Fruit fly (Drosophila melanogaster): ENCODE measurements around the gene CG34140.

Gene CG34140

dm6 chr3L:205723-206284 lies 21.6 kb upstream of the CG34140 start, which contains the start of the genes Gk1 and CG13876 (continued):
- no peak for TF ChIP-seq Atf3 (GFP tag; optimal IDR thresholded peaks at IDR 0.05)
- TF ChIP-seq B-H1 (GFP tag; IDR thresholded peaks at IDR 0.05): peak; percentile 87
- no peak for TF ChIP-seq eve (GFP tag; optimal IDR thresholded peaks at IDR 0.05)
- TF ChIP-seq CG8478 (optimal IDR thresholded peaks at IDR 0.05): no peak
- peak; percentile 95 for TF ChIP-seq CG14050 (GFP tag; IDR thresholded peaks at IDR 0.05)
- TF ChIP-seq CG43689 (GFP tag; IDR thresholded peaks at IDR 0.05): peak; percentile 84
- peak; percentile 28 for TF ChIP-seq CG9609 (GFP tag; optimal IDR thresholded peaks at IDR 0.05)
- TF ChIP-seq GATAe (GFP tag; conservative IDR thresholded peaks at IDR 0.05): peak; percentile 74
- TF ChIP-seq D19B (GFP tag; optimal IDR thresholded peaks at IDR 0.05): peak; percentile 83
- peak; percentile 96 for TF ChIP-seq CG10543 (GFP tag; optimal IDR thresholded peaks at IDR 0.05)
- TF ChIP-seq bigmax (GFP tag; optimal IDR thresholded peaks at IDR 0.05): peak; percentile 71
- peak; percentile 98 for TF ChIP-seq CG12391 (tag; optimal IDR thresholded peaks at IDR 0.05)
- TF ChIP-seq Hmx (GFP tag; optimal IDR thresholded peaks at IDR 0.05): no peak
- TF ChIP-seq CG6689 (GFP tag; IDR thresholded peaks at IDR 0.05): peak; percentile 97
- TF ChIP-seq knrl (GFP tag; IDR thresholded peaks at IDR 0.05; ENCODE audit: partially characterized antibody): no peak; the same call in 2 of the 3 replicates
- TF ChIP-seq CG7271 (tag; optimal IDR thresholded peaks at IDR 0.05): peak; percentile 94
- peak; percentile 81 for TF ChIP-seq ewg (GFP tag; optimal IDR thresholded peaks at IDR 0.05)
- TF ChIP-seq lilli (GFP tag; optimal IDR thresholded peaks at IDR 0.05): peak; percentile 86
- no peak for TF ChIP-seq sr (GFP tag; IDR thresholded peaks at IDR 0.05)
- TF ChIP-seq chm (GFP tag; IDR thresholded peaks at IDR 0.05): peak; percentile 96
- peak; percentile 87 for TF ChIP-seq CG3407 (GFP tag; optimal IDR thresholded peaks at IDR 0.05)
- peak; percentile 51 for TF ChIP-seq wek (GFP tag; optimal IDR thresholded peaks at IDR 0.05)
- TF ChIP-seq Usf (GFP tag; optimal IDR thresholded peaks at IDR 0.05): peak; percentile 78
- TF ChIP-seq Dll (GFP tag; IDR thresholded peaks at IDR 0.05; ENCODE audit: partially characterized antibody): no peak
- peak; percentile 64 for TF ChIP-seq Mad (GFP tag; optimal IDR thresholded peaks at IDR 0.05)
- TF ChIP-seq CG30431 (GFP tag; optimal IDR thresholded peaks at IDR 0.05): peak; percentile 83
- peak; percentile 93 for TF ChIP-seq ttk (GFP tag; IDR thresholded peaks at IDR 0.05)
- TF ChIP-seq CG10209 (GFP tag; optimal IDR thresholded peaks at IDR 0.05): peak; percentile 95
- peak; percentile 94 for TF ChIP-seq CG8388 (GFP tag; optimal IDR thresholded peaks at IDR 0.05)
- no peak for TF ChIP-seq Hey (tag; optimal IDR thresholded peaks at IDR 0.05)
- peak; percentile 97 for TF ChIP-seq Sox102F (GFP tag; optimal IDR thresholded peaks at IDR 0.05)
- peak; percentile 74 for TF ChIP-seq CG8290 (GFP tag; optimal IDR thresholded peaks at IDR 0.05)
- peak in 1 of 2 experiments; percentile 75 for TF ChIP-seq CG8290 (tag; optimal IDR thresholded peaks at IDR 0.05)
- TF ChIP-seq pfk (GFP tag; optimal IDR thresholded peaks at IDR 0.05): peak; percentile 66
- no peak for TF ChIP-seq ERR (GFP tag; optimal IDR thresholded peaks at IDR 0.05)
- TF ChIP-seq CG5953 (GFP tag; IDR thresholded peaks at IDR 0.05): peak; percentile 85
- TF ChIP-seq Hr39 (optimal IDR thresholded peaks at IDR 0.05): no peak
- TF ChIP-seq Med (GFP tag): peak; percentile 92
- TF ChIP-seq crp (GFP tag; optimal IDR thresholded peaks at IDR 0.05): peak; percentile 33 to 88
- TF ChIP-seq Dip2 (GFP tag; IDR thresholded peaks at IDR 0.05): no peak
- peak; percentile 56 for TF ChIP-seq pzg (GFP tag; optimal IDR thresholded peaks at IDR 0.05)
- peak; percentile 95 for TF ChIP-seq CG11504 (tag; optimal IDR thresholded peaks at IDR 0.05)
- TF ChIP-seq CG34224 (GFP tag; IDR thresholded peaks at IDR 0.05; ENCODE audit: partially characterized antibody): no peak
- TF ChIP-seq CG34422 (GFP tag; IDR thresholded peaks at IDR 0.05): peak; percentile 93
- TF ChIP-seq CG1024 (GFP tag; IDR thresholded peaks at IDR 0.05): peak; percentile 74
- TF ChIP-seq CG3838 (GFP tag; optimal IDR thresholded peaks at IDR 0.05): peak; percentile 68
- peak; percentile 82 for TF ChIP-seq dimm (GFP tag; IDR thresholded peaks at IDR 0.05)
- peak; percentile 78 for TF ChIP-seq grn (GFP tag; optimal IDR thresholded peaks at IDR 0.05)
- peak; percentile 94 for TF ChIP-seq CG6854 (GFP tag; optimal IDR thresholded peaks at IDR 0.05)
- peak; percentile 93 for TF ChIP-seq H2.0 (GFP tag; IDR thresholded peaks at IDR 0.05)
- no peak for TF ChIP-seq CG42726 (GFP tag; IDR thresholded peaks at IDR 0.05; ENCODE audit: partially characterized antibody)

Measured in whole organism, embryonic.